Worm (Caenorhabditis elegans) whole organism, L1 larva: ENCODE measurements around the gene F07F6.1.

Source experiments
- C04F5.9 ChIP-seq: sonication (generic microtip); optimal IDR thresholded peaks from 2 replicates; lab custom pipeline; 2016; ENCODE audit warnings: missing genetic modification characterization, missing compliant biosample characterization
- C16A3.4 ChIP-seq: fragments of 150-350 bp; optimal IDR thresholded peaks from 2 replicates; lab custom pipeline; 2014; ENCODE audit warnings: missing biosample characterization, missing genetic modification characterization
- C34B4.2 ChIP-seq: sonication (generic microtip); optimal IDR thresholded peaks from 2 replicates; lab custom pipeline; 2017; ENCODE audit warnings: mild to moderate bottlenecking, missing genetic modification characterization, missing compliant biosample characterization
- F16B12.6 ChIP-seq: fragments of 150-350 bp; optimal IDR thresholded peaks from 2 replicates; lab custom pipeline; 2014; ENCODE audit warnings: missing biosample characterization, missing genetic modification characterization
- aly-2 ChIP-seq: fragments of 150-350 bp; optimal IDR thresholded peaks from 2 replicates; lab custom pipeline; 2014; ENCODE audit warnings: missing biosample characterization, missing genetic modification characterization
- blmp-1 ChIP-seq: fragments of 150-350 bp; optimal IDR thresholded peaks from 2 replicates; lab custom pipeline; 2014; ENCODE audit warnings: missing biosample characterization, missing genetic modification characterization
- ceh-82 ChIP-seq, 3 experiments: fragments of 150-350 bp in 1 of 3; sonication (generic microtip) in 2 of 3; optimal IDR thresholded peaks; 2 replicates each; lab custom pipeline; 2014 to 2017; ENCODE audit warnings: missing biosample characterization in 3 of 3, missing genetic modification characterization in 3 of 3
- ceh-88 ChIP-seq: fragments of 200-800 bp; sonication (Bioruptor generic); IDR thresholded peaks from 2 replicates; pipeline ENCODE4 v1.3.6; 2022; ENCODE audit warnings: missing genetic modification characterization, missing compliant biosample characterization
- ceh-90 ChIP-seq: sonication (generic microtip); optimal IDR thresholded peaks from 2 replicates; lab custom pipeline; 2016; ENCODE audit warnings: missing genetic modification characterization, missing compliant biosample characterization
- ces-1 ChIP-seq: fragments of 150-350 bp; optimal IDR thresholded peaks from 2 replicates; lab custom pipeline; 2014; ENCODE audit warnings: missing biosample characterization, missing genetic modification reagents, missing genetic modification characterization
- dpl-1 ChIP-seq, 3 experiments: fragments of 150-350 bp in 2 of 3; sonication (generic microtip) in 1 of 3; optimal IDR thresholded peaks; 2 replicates each; lab custom pipeline; 2014 to 2017; ENCODE audit warnings: missing biosample characterization in 3 of 3, missing genetic modification characterization in 3 of 3, missing genetic modification reagents in 3 of 3
- efl-1 ChIP-seq, 4 experiments: fragments of 150-350 bp; optimal IDR thresholded peaks in 3 of 4; peaks in 1 of 4; 1 replicate in 1 of 4; 2 replicates in 3 of 4; lab custom pipeline; 2014; ENCODE audit warnings: missing biosample characterization in 2 of 4, missing genetic modification characterization in 2 of 4, missing genetic modification reagents in 2 of 4
- egl-13 ChIP-seq: sonication (generic microtip); optimal IDR thresholded peaks from 2 replicates; lab custom pipeline; 2016; ENCODE audit warnings: missing genotype, missing genetic modification reagents, missing genetic modification characterization, missing compliant biosample characterization
- elt-2 ChIP-seq: sonication (generic microtip); optimal IDR thresholded peaks from 2 replicates; lab custom pipeline; 2016; ENCODE audit warnings: missing genetic modification characterization, mild to moderate bottlenecking, inconsistent platforms, missing compliant biosample characterization, missing genetic modification reagents
- elt-3 ChIP-seq, 6 experiments: fragments of 150-350 bp in 1 of 6; sonication (generic microtip); optimal IDR thresholded peaks; 2 replicates each; lab custom pipeline; 2017 to 2018; ENCODE audit warnings: missing biosample characterization in 6 of 6, missing genetic modification characterization in 6 of 6, inconsistent platforms in 1 of 6
- fkh-4 ChIP-seq: sonication (generic microtip); optimal IDR thresholded peaks from 2 replicates; lab custom pipeline; 2016; ENCODE audit warnings: missing compliant biosample characterization, missing genetic modification characterization, borderline replicate concordance
- fkh-8 ChIP-seq: sonication (generic microtip); optimal IDR thresholded peaks from 2 replicates; lab custom pipeline; 2016; ENCODE audit warnings: mild to moderate bottlenecking, missing genetic modification characterization, missing compliant biosample characterization
- grh-1 ChIP-seq: fragments of 200-800 bp; sonication (Bioruptor generic); IDR thresholded peaks from 2 replicates; pipeline ENCODE4 v1.3.6; 2022; ENCODE audit warnings: missing genetic modification reagents, missing genetic modification characterization, missing compliant biosample characterization
- hlh-17 ChIP-seq: fragments of 200-800 bp; sonication (Bioruptor generic); optimal IDR thresholded peaks from 2 replicates; lab custom pipeline; 2018; ENCODE audit warnings: missing genetic modification characterization, mild to moderate bottlenecking, missing compliant biosample characterization, moderate library complexity, borderline replicate concordance
- hlh-4 ChIP-seq: sonication (generic microtip); optimal IDR thresholded peaks from 2 replicates; lab custom pipeline; 2016; ENCODE audit warnings: mild to moderate bottlenecking, missing genetic modification characterization, missing compliant biosample characterization
- hpl-2 ChIP-seq: fragments of 150-350 bp; optimal IDR thresholded peaks from 2 replicates; lab custom pipeline; 2014; ENCODE audit warnings: missing biosample characterization, missing genetic modification reagents, missing genetic modification characterization
- isw-1 ChIP-seq: fragments of 200-800 bp; sonication (Bioruptor generic); IDR thresholded peaks from 2 replicates; pipeline ENCODE4 v1.3.6; 2022; ENCODE audit warnings: missing genetic modification characterization, missing compliant biosample characterization
- jun-1 ChIP-seq: fragments of 150-350 bp; optimal IDR thresholded peaks from 2 replicates; lab custom pipeline; 2014; ENCODE audit warnings: missing biosample characterization, missing genetic modification reagents, missing genetic modification characterization
- lin-13 ChIP-seq: fragments of 150-350 bp; optimal IDR thresholded peaks from 2 replicates; lab custom pipeline; 2014; ENCODE audit warnings: missing biosample characterization, missing genetic modification reagents, missing genetic modification characterization
- lin-15B ChIP-seq: fragments of 150-350 bp; sonication (generic microtip); optimal IDR thresholded peaks from 3 replicates; lab custom pipeline; 2014; ENCODE audit warnings: missing biosample characterization, missing genetic modification characterization
- lin-35 ChIP-seq, 2 experiments: fragments of 150-350 bp; optimal IDR thresholded peaks; 2 replicates each; lab custom pipeline; 2014; ENCODE audit warnings: missing biosample characterization in 2 of 2, missing genetic modification characterization in 2 of 2, missing genetic modification reagents in 2 of 2
- lir-3 ChIP-seq: sonication (generic microtip); optimal IDR thresholded peaks from 2 replicates; lab custom pipeline; 2016; ENCODE audit warnings: mild to moderate bottlenecking, missing genetic modification characterization, moderate library complexity, missing compliant biosample characterization; ENCODE audit not compliant: poor library complexity
- lsy-2 ChIP-seq, 2 experiments: fragments of 150-350 bp; optimal IDR thresholded peaks; 2 replicates each; lab custom pipeline; 2014; ENCODE audit warnings: missing biosample characterization in 2 of 2, missing genetic modification characterization in 2 of 2
- mab-9 ChIP-seq: fragments of 200-800 bp; sonication (Bioruptor generic); IDR thresholded peaks from 2 replicates; pipeline ENCODE4 v1.3.6; 2022; ENCODE audit warnings: missing genetic modification reagents, missing genetic modification characterization, missing compliant biosample characterization
- mef-2 ChIP-seq: fragments of 150-350 bp; optimal IDR thresholded peaks from 2 replicates; lab custom pipeline; 2014; ENCODE audit warnings: missing biosample characterization, missing genetic modification characterization
- mep-1 ChIP-seq: fragments of 150-350 bp; optimal IDR thresholded peaks from 2 replicates; lab custom pipeline; 2014; ENCODE audit warnings: missing biosample characterization, missing genetic modification characterization
- nhr-11 ChIP-seq: fragments of 150-350 bp; optimal IDR thresholded peaks from 2 replicates; lab custom pipeline; 2014; ENCODE audit warnings: missing biosample characterization, missing genetic modification characterization
- nhr-12 ChIP-seq: sonication (generic microtip); optimal IDR thresholded peaks from 2 replicates; lab custom pipeline; 2017; ENCODE audit warnings: missing biosample characterization, missing genetic modification characterization
- nhr-20 ChIP-seq: sonication (generic microtip); optimal IDR thresholded peaks from 2 replicates; lab custom pipeline; 2016; ENCODE audit warnings: mild to moderate bottlenecking, missing genetic modification characterization, missing compliant biosample characterization
- nhr-47 ChIP-seq: sonication (generic microtip); optimal IDR thresholded peaks from 2 replicates; lab custom pipeline; 2016; ENCODE audit warnings: mild to moderate bottlenecking, missing genetic modification characterization, moderate library complexity, missing compliant biosample characterization
- nhr-71 ChIP-seq: sonication (generic microtip); optimal IDR thresholded peaks from 2 replicates; lab custom pipeline; 2016; ENCODE audit warnings: mild to moderate bottlenecking, missing genetic modification characterization, moderate library complexity, missing compliant biosample characterization
- nhr-77 ChIP-seq: fragments of 150-350 bp; optimal IDR thresholded peaks from 2 replicates; lab custom pipeline; 2014; ENCODE audit warnings: missing biosample characterization, missing genetic modification characterization
- nhr-90 ChIP-seq: sonication (generic microtip); optimal IDR thresholded peaks from 2 replicates; lab custom pipeline; 2016; ENCODE audit warnings: mild to moderate bottlenecking, missing genetic modification characterization, missing compliant biosample characterization; ENCODE audit not compliant: poor library complexity
- pag-3 ChIP-seq: sonication (generic microtip); optimal IDR thresholded peaks from 2 replicates; lab custom pipeline; 2017; ENCODE audit warnings: missing genetic modification characterization, mild to moderate bottlenecking, missing compliant biosample characterization, antibody characterized with exemption, borderline replicate concordance; ENCODE audit not compliant: insufficient read depth
- pax-3 ChIP-seq: fragments of 200-800 bp; sonication (Bioruptor generic); optimal IDR thresholded peaks from 2 replicates; lab custom pipeline; 2018; ENCODE audit warnings: mild to moderate bottlenecking, missing genetic modification characterization, moderate library complexity, missing compliant biosample characterization
- rnt-1 ChIP-seq: sonication (generic microtip); optimal IDR thresholded peaks from 2 replicates; lab custom pipeline; 2016; ENCODE audit warnings: mild to moderate bottlenecking, missing genetic modification characterization, moderate library complexity, missing compliant biosample characterization
- skn-1 ChIP-seq: fragments of 150-350 bp; optimal IDR thresholded peaks from 2 replicates; lab custom pipeline; 2014; ENCODE audit warnings: missing biosample characterization, missing genetic modification characterization
- snpc-4 ChIP-seq: fragments of 150-350 bp; optimal IDR thresholded peaks from 2 replicates; lab custom pipeline; 2014; ENCODE audit warnings: missing biosample characterization, missing genetic modification characterization
- sox-4 ChIP-seq: sonication (generic microtip); optimal IDR thresholded peaks from 2 replicates; lab custom pipeline; 2016; ENCODE audit warnings: missing genetic modification characterization, missing compliant biosample characterization
- sptf-1 ChIP-seq: fragments of 150-350 bp; optimal IDR thresholded peaks from 2 replicates; lab custom pipeline; 2014; ENCODE audit warnings: missing biosample characterization, missing genetic modification characterization
- sup-37 ChIP-seq: fragments of 200-800 bp; sonication (Bioruptor generic); optimal IDR thresholded peaks from 2 replicates; lab custom pipeline; 2018; ENCODE audit warnings: mild to moderate bottlenecking, missing genetic modification characterization, missing compliant biosample characterization
- swsn-7 ChIP-seq: sonication (generic microtip); optimal IDR thresholded peaks from 2 replicates; lab custom pipeline; 2016; ENCODE audit warnings: missing genetic modification characterization, missing compliant biosample characterization
- unc-62 ChIP-seq: fragments of 150-350 bp; optimal IDR thresholded peaks from 2 replicates; lab custom pipeline; 2014; ENCODE audit warnings: missing biosample characterization, missing genetic modification reagents, missing genetic modification characterization
- unc-86 ChIP-seq: sonication (generic microtip); optimal IDR thresholded peaks from 2 replicates; lab custom pipeline; 2016; ENCODE audit warnings: missing genetic modification characterization, missing compliant biosample characterization
- xbp-1 ChIP-seq: sonication (generic microtip); optimal IDR thresholded peaks from 2 replicates; lab custom pipeline; 2016; ENCODE audit warnings: missing genetic modification characterization, missing compliant biosample characterization
- ztf-11 ChIP-seq, 2 experiments: sonication (generic microtip); optimal IDR thresholded peaks; 2 replicates each; lab custom pipeline; 2016 to 2017; ENCODE audit warnings: missing genetic modification characterization in 2 of 2, missing biosample characterization in 1 of 2, missing compliant biosample characterization in 1 of 2
- ztf-4 ChIP-seq: fragments of 150-350 bp; optimal IDR thresholded peaks from 2 replicates; lab custom pipeline; 2014; ENCODE audit warnings: missing biosample characterization, missing genetic modification characterization

F07F6.1 gene

ce11 chrII:5426054-5426453 is 11.6 kb upstream of the F07F6.1 start:
- no peak for TF ChIP-seq fkh-4 (tag; lab: Kevin White, UChicago)
- peak; percentile 70 for TF ChIP-seq mep-1 (tag; lab: Kevin White, UChicago)
- no peak for TF ChIP-seq sptf-1 (tag; lab: Kevin White, UChicago)
- no peak for TF ChIP-seq unc-62 (GFP tag; lab: Kevin White, UChicago)
- no peak for TF ChIP-seq isw-1 (GFP tag; lab: Robert Waterston, UW)
- no peak for TF ChIP-seq aly-2 (tag; lab: Kevin White, UChicago)
- TF ChIP-seq hlh-17 (GFP tag; lab: Kevin White, UChicago), result no peak
- peak; percentile 34 for TF ChIP-seq blmp-1 (tag; lab: Kevin White, UChicago)
- TF ChIP-seq ztf-11 (tag; optimal IDR thresholded peaks at IDR 0.05; lab: Kevin White, UChicago), result no peak
- TF ChIP-seq hlh-4 (tag; lab: Kevin White, UChicago), result no peak
- no peak for TF ChIP-seq nhr-11
- peak; percentile 48 for TF ChIP-seq swsn-7
- no peak for TF ChIP-seq C04F5.9
- no peak for TF ChIP-seq mef-2 (tag; lab: Kevin White, UChicago)
- peak; percentile 45 for TF ChIP-seq nhr-47 (tag; lab: Kevin White, UChicago)
- peak; percentile 6 for TF ChIP-seq snpc-4 (tag; lab: Kevin White, UChicago)
- no peak for TF ChIP-seq sox-4 (tag; lab: Kevin White, UChicago)
- no peak for TF ChIP-seq unc-86 (tag; lab: Kevin White, UChicago)
- no peak for TF ChIP-seq C34B4.2 (tag; lab: Kevin White, UChicago)
- TF ChIP-seq nhr-20 (tag; lab: Kevin White, UChicago), result peak; percentile 60
- TF ChIP-seq egl-13 (tag; lab: Kevin White, UChicago), result no peak
- TF ChIP-seq rnt-1 (tag; lab: Kevin White, UChicago), result peak; percentile 71
- TF ChIP-seq mab-9 (GFP tag; lab: Robert Waterston, UW), result no peak
- no peak for TF ChIP-seq sup-37 (GFP tag; lab: Kevin White, UChicago)
- TF ChIP-seq elt-2 (tag; lab: Kevin White, UChicago), result peak; percentile 59
- peak; percentile 60 to 78 for TF ChIP-seq lin-35 (GFP tag; optimal IDR thresholded peaks at IDR 0.05; lab: Kevin White, UChicago)
- TF ChIP-seq lsy-2 (tag; optimal IDR thresholded peaks at IDR 0.05; lab: Kevin White, UChicago), result peak; percentile 56 to 73
- TF ChIP-seq grh-1 (GFP tag; lab: Robert Waterston, UW), result no peak
- TF ChIP-seq lir-3, result peak; percentile 12
- no peak for TF ChIP-seq fkh-8 (tag; lab: Kevin White, UChicago)
- TF ChIP-seq efl-1 (optimal IDR thresholded peaks at IDR 0.05; lab: Kevin White, UChicago), result peak; percentile 45 to 55
- TF ChIP-seq efl-1 (GFP tag; optimal IDR thresholded peaks at IDR 0.05 in 1 of 2; lab: Kevin White, UChicago), result peak; percentile 45 to 89
- no peak for TF ChIP-seq ceh-82 (tag; optimal IDR thresholded peaks at IDR 0.05; lab: Kevin White, UChicago)
- TF ChIP-seq xbp-1 (tag; lab: Kevin White, UChicago), result peak; percentile 19
- TF ChIP-seq nhr-77, result no peak
- peak in 1 of 6 experiments; percentile 74 for TF ChIP-seq elt-3 (tag; optimal IDR thresholded peaks at IDR 0.05; lab: Kevin White, UChicago)
- TF ChIP-seq nhr-90 (tag; lab: Kevin White, UChicago), result peak; percentile 17
- no peak for TF ChIP-seq pag-3 (tag; lab: Kevin White, UChicago)
- peak; percentile 37 for TF ChIP-seq lin-13
- TF ChIP-seq ces-1 (GFP tag; lab: Kevin White, UChicago), result no peak
- TF ChIP-seq nhr-12 (tag; lab: Kevin White, UChicago), result no peak
- TF ChIP-seq pax-3, result no peak
- TF ChIP-seq ztf-4 (tag; lab: Kevin White, UChicago), result peak; percentile 36
- TF ChIP-seq jun-1 (tag; lab: Kevin White, UChicago), result no peak
- TF ChIP-seq nhr-71 (tag; lab: Kevin White, UChicago), result peak; percentile 78
- TF ChIP-seq skn-1, result peak; percentile 17
- peak; percentile 21 to 60 (median 58) for TF ChIP-seq dpl-1 (GFP tag; optimal IDR thresholded peaks at IDR 0.05; lab: Kevin White, UChicago)
- TF ChIP-seq hpl-2 (GFP tag; lab: Kevin White, UChicago), result no peak
- no peak for TF ChIP-seq ceh-90 (tag; lab: Kevin White, UChicago)
- TF ChIP-seq F16B12.6, result peak; percentile 34
- TF ChIP-seq C16A3.4 (tag; lab: Kevin White, UChicago), result peak; percentile 55
- TF ChIP-seq lin-15B, result no peak
- TF ChIP-seq ceh-88 (GFP tag; lab: Robert Waterston, UW), result no peak
